Fruit fly (Drosophila melanogaster) whole organism, embryonic: ENCODE results near the gene Hr4.

ENCODE experiments used
- Aef1 ChIP-seq: fragments of 200-800 bp; sonication (Bioruptor generic); IDR thresholded peaks from 3 replicates; pipeline ENCODE4 v1.3.6; 2022; ENCODE audit warnings: missing biosample characterization, missing genetic modification characterization
- Bgb ChIP-seq: fragments of 200-800 bp; sonication (Bioruptor generic); IDR thresholded peaks from 2 replicates; pipeline ENCODE4 v1.3.6; 2022; ENCODE audit warnings: missing biosample characterization, missing genetic modification characterization; ENCODE audit not compliant: partially characterized antibody
- CG12071 ChIP-seq: fragments of 200-800 bp; sonication (Bioruptor generic); optimal IDR thresholded peaks from 3 replicates; lab custom pipeline; 2018; ENCODE audit warnings: missing biosample characterization, mild to moderate bottlenecking, missing genetic modification characterization
- CG12299 ChIP-seq: fragments of 200-800 bp; sonication (Bioruptor generic); optimal IDR thresholded peaks from 2 replicates; lab custom pipeline; 2018; ENCODE audit warnings: missing biosample characterization, mild to moderate bottlenecking, missing genetic modification characterization
- CG12942 ChIP-seq: fragments of 200-800 bp; sonication (Bioruptor generic); optimal IDR thresholded peaks from 3 replicates; lab custom pipeline; 2016; ENCODE audit warnings: missing biosample characterization, missing genetic modification characterization
- CG14441 ChIP-seq: fragments of 200-800 bp; sonication (Bioruptor generic); IDR thresholded peaks from 2 replicates; pipeline ENCODE4 v1.3.6; 2022; ENCODE audit warnings: missing biosample characterization, missing genetic modification characterization
- CG14965 ChIP-seq: fragments of 200-800 bp; sonication (Bioruptor generic); optimal IDR thresholded peaks from 2 replicates; lab custom pipeline; 2016; ENCODE audit warnings: missing biosample characterization, missing genetic modification characterization, borderline replicate concordance
- CG1529 ChIP-seq: fragments of 200-800 bp; sonication (Bioruptor generic); optimal IDR thresholded peaks from 3 replicates; lab custom pipeline; 2018; ENCODE audit warnings: missing biosample characterization, missing genetic modification characterization
- CG15514 ChIP-seq: fragments of 200-800 bp; sonication (Bioruptor generic); optimal IDR thresholded peaks from 3 replicates; lab custom pipeline; 2017; ENCODE audit warnings: missing biosample characterization, missing genetic modification characterization, mild to moderate bottlenecking, moderate library complexity, missing genetic modification reagents
- CG1602 ChIP-seq: fragments of 200-800 bp; sonication (Bioruptor generic); optimal IDR thresholded peaks from 3 replicates; lab custom pipeline; 2016; ENCODE audit warnings: missing biosample characterization, missing genetic modification characterization
- CG1603 ChIP-seq: fragments of 200-800 bp; sonication (Bioruptor generic); optimal IDR thresholded peaks from 2 replicates; lab custom pipeline; 2019; ENCODE audit warnings: missing biosample characterization, mild to moderate bottlenecking, missing genetic modification characterization, moderate library complexity
- CG16863 ChIP-seq: fragments of 200-800 bp; sonication (Bioruptor generic); optimal IDR thresholded peaks from 3 replicates; lab custom pipeline; 2016; ENCODE audit warnings: missing biosample characterization, missing genetic modification characterization
- CG17361 ChIP-seq: fragments of 200-800 bp; sonication (Bioruptor generic); IDR thresholded peaks from 3 replicates; pipeline ENCODE4 v1.3.6; 2022; ENCODE audit warnings: missing biosample characterization, missing genetic modification characterization
- CG17829 ChIP-seq: fragments of 200-800 bp; optimal IDR thresholded peaks from 2 replicates; lab custom pipeline; 2019; ENCODE audit warnings: missing biosample characterization, mild to moderate bottlenecking, missing genetic modification characterization, moderate library complexity
- CG18476 ChIP-seq: fragments of 200-800 bp; sonication (Bioruptor generic); optimal IDR thresholded peaks from 2 replicates; lab custom pipeline; 2016; ENCODE audit warnings: missing biosample characterization, mild to moderate bottlenecking, missing genetic modification characterization
- CG18764 ChIP-seq: fragments of 200-800 bp; sonication (Bioruptor generic); optimal IDR thresholded peaks from 3 replicates; lab custom pipeline; 2016; ENCODE audit warnings: missing biosample characterization, missing genetic modification characterization
- CG33213 ChIP-seq: fragments of 200-800 bp; sonication (Bioruptor generic); optimal IDR thresholded peaks from 3 replicates; lab custom pipeline; 2016; ENCODE audit warnings: missing biosample characterization, missing genetic modification characterization
- CG42726 ChIP-seq: fragments of 200-800 bp; sonication (Bioruptor generic); IDR thresholded peaks from 2 replicates; pipeline ENCODE4 v1.3.6; 2022; ENCODE audit warnings: missing biosample characterization, missing genetic modification characterization; ENCODE audit not compliant: partially characterized antibody
- CG4282 ChIP-seq: fragments of 200-800 bp; sonication (Bioruptor generic); optimal IDR thresholded peaks from 2 replicates; lab custom pipeline; 2016; ENCODE audit warnings: missing biosample characterization, missing genetic modification characterization
- CG5245 ChIP-seq: fragments of 200-800 bp; sonication (Bioruptor generic); optimal IDR thresholded peaks from 3 replicates; lab custom pipeline; 2016; ENCODE audit warnings: missing biosample characterization, missing genetic modification characterization
- CG6175 ChIP-seq: fragments of 200-800 bp; sonication (Bioruptor generic); IDR thresholded peaks from 3 replicates; pipeline ENCODE4 v1.3.6; 2022; ENCODE audit warnings: missing biosample characterization, missing genetic modification characterization
- CG7357 ChIP-seq: fragments of 200-800 bp; sonication (Bioruptor generic); IDR thresholded peaks from 3 replicates; pipeline ENCODE4 v1.3.6; 2022; ENCODE audit warnings: missing biosample characterization, missing genetic modification characterization
- CG7372 ChIP-seq: fragments of 200-800 bp; sonication (Bioruptor generic); IDR thresholded peaks from 2 replicates; pipeline ENCODE4 v1.3.6; 2022; ENCODE audit warnings: missing biosample characterization, missing genetic modification characterization
- CG8765 ChIP-seq: fragments of 200-800 bp; sonication (Bioruptor generic); IDR thresholded peaks from 2 replicates; pipeline ENCODE4 v1.3.6; 2022; ENCODE audit warnings: missing biosample characterization, missing genetic modification characterization
- CHES-1-like ChIP-seq: fragments of 200-800 bp; sonication (Bioruptor generic); optimal IDR thresholded peaks from 2 replicates; lab custom pipeline; 2016; ENCODE audit warnings: missing biosample characterization, missing genetic modification characterization
- D ChIP-seq, 2 experiments: fragments of 200-800 bp in 1 of 2; fragments of >200 bp in 1 of 2; sonication (Bioruptor generic) in 1 of 2; optimal IDR thresholded peaks; 2 replicates in 1 of 2; 3 replicates in 1 of 2; lab custom pipeline; 2017; ENCODE audit warnings: mild to moderate bottlenecking in 1 of 2, missing biosample characterization in 1 of 2, missing genetic modification characterization in 1 of 2, missing genetic modification reagents in 1 of 2
- Deaf1 ChIP-seq: fragments of 200-800 bp; optimal IDR thresholded peaks from 3 replicates; lab custom pipeline; 2019; ENCODE audit warnings: missing biosample characterization, mild to moderate bottlenecking, missing genetic modification characterization, moderate library complexity
- Dfd ChIP-seq, 2 experiments: fragments of >200 bp; optimal IDR thresholded peaks; 2 replicates each; lab custom pipeline; 2017; ENCODE audit warnings: missing biosample characterization in 2 of 2, missing genetic modification characterization in 2 of 2
- Lhr ChIP-seq: fragments of 200-800 bp; sonication (Bioruptor generic); optimal IDR thresholded peaks from 3 replicates; lab custom pipeline; 2017; ENCODE audit warnings: mild to moderate bottlenecking, missing biosample characterization, missing genetic modification reagents, missing genetic modification characterization
- Max ChIP-seq: fragments of 200-800 bp; sonication (Bioruptor generic); optimal IDR thresholded peaks from 2 replicates; lab custom pipeline; 2016; ENCODE audit warnings: missing biosample characterization, mild to moderate bottlenecking, missing genetic modification characterization
- Nf-YB ChIP-seq: fragments of 200-800 bp; sonication (Bioruptor generic); optimal IDR thresholded peaks from 3 replicates; lab custom pipeline; 2019; ENCODE audit warnings: missing biosample characterization, mild to moderate bottlenecking, missing genetic modification characterization, moderate library complexity
- Scr ChIP-seq: fragments of 200-800 bp; sonication (Bioruptor generic); IDR thresholded peaks from 2 replicates; pipeline ENCODE4 v1.3.6; 2022; ENCODE audit warnings: missing biosample characterization, missing genetic modification characterization; ENCODE audit not compliant: partially characterized antibody
- Stat92E ChIP-seq, 3 experiments: fragments of >200 bp in 2 of 3; fragments of 200-800 bp in 1 of 3; sonication (Bioruptor generic) in 1 of 3; optimal IDR thresholded peaks; 2 replicates each; lab custom pipeline; 2017 to 2019; ENCODE audit warnings: missing biosample characterization in 3 of 3, missing genetic modification characterization in 3 of 3, mild to moderate bottlenecking in 1 of 3, moderate library complexity in 1 of 3
- ase ChIP-seq: fragments of 200-800 bp; sonication (Bioruptor generic); IDR thresholded peaks from 3 replicates; pipeline ENCODE4 v1.3.6; 2022; ENCODE audit warnings: missing biosample characterization, missing genetic modification characterization
- ash1 ChIP-seq: fragments of 200-800 bp; sonication (Bioruptor generic); optimal IDR thresholded peaks from 2 replicates; lab custom pipeline; 2018; ENCODE audit warnings: missing biosample characterization, mild to moderate bottlenecking, missing genetic modification characterization
- cg ChIP-seq: fragments of 200-800 bp; sonication (Bioruptor generic); optimal IDR thresholded peaks from 3 replicates; lab custom pipeline; 2019; ENCODE audit warnings: missing biosample characterization, mild to moderate bottlenecking, missing genetic modification characterization, moderate library complexity
- chm ChIP-seq: fragments of 200-800 bp; sonication (Bioruptor generic); IDR thresholded peaks from 2 replicates; pipeline ENCODE4 v1.3.6; 2022; ENCODE audit warnings: missing biosample characterization, missing genetic modification characterization
- crc ChIP-seq: fragments of 200-800 bp; sonication (Bioruptor generic); optimal IDR thresholded peaks from 2 replicates; lab custom pipeline; 2016; ENCODE audit warnings: missing biosample characterization, missing genetic modification characterization
- crol ChIP-seq: fragments of 200-800 bp; sonication (Bioruptor generic); IDR thresholded peaks from 2 replicates; pipeline ENCODE4 v1.3.6; 2022; ENCODE audit warnings: missing biosample characterization, missing genetic modification characterization
- dmrt11E ChIP-seq: fragments of 200-800 bp; sonication (Bioruptor generic); optimal IDR thresholded peaks from 3 replicates; lab custom pipeline; 2018; ENCODE audit warnings: missing biosample characterization, mild to moderate bottlenecking, missing genetic modification characterization, moderate library complexity
- jumu ChIP-seq: fragments of 200-800 bp; sonication (Bioruptor generic); optimal IDR thresholded peaks from 3 replicates; lab custom pipeline; 2016; ENCODE audit warnings: missing biosample characterization, missing genetic modification characterization
- lab ChIP-seq: fragments of 200-800 bp; sonication (Bioruptor generic); optimal IDR thresholded peaks from 3 replicates; lab custom pipeline; 2017; ENCODE audit warnings: missing biosample characterization, missing genetic modification characterization, mild to moderate bottlenecking, moderate library complexity, missing genetic modification reagents
- nerfin-1 ChIP-seq: fragments of 200-800 bp; sonication (Bioruptor generic); optimal IDR thresholded peaks from 3 replicates; lab custom pipeline; 2019; ENCODE audit warnings: missing biosample characterization, mild to moderate bottlenecking, missing genetic modification characterization, moderate library complexity
- otp ChIP-seq: fragments of 200-800 bp; sonication (Bioruptor generic); IDR thresholded peaks from 3 replicates; pipeline ENCODE4, ENCODE4 v1.3.6; 2022; ENCODE audit warnings: missing biosample characterization, missing genetic modification characterization
- pb ChIP-seq: fragments of 200-800 bp; sonication (Bioruptor generic); optimal IDR thresholded peaks from 3 replicates; lab custom pipeline; 2016; ENCODE audit warnings: missing biosample characterization, missing genetic modification characterization
- pita ChIP-seq: fragments of 200-800 bp; sonication (Bioruptor generic); optimal IDR thresholded peaks from 2 replicates; lab custom pipeline; 2017; ENCODE audit warnings: missing biosample characterization, mild to moderate bottlenecking, missing genetic modification characterization
- pzg ChIP-seq: fragments of 200-800 bp; sonication (Bioruptor generic); optimal IDR thresholded peaks from 3 replicates; lab custom pipeline; 2018; ENCODE audit warnings: missing biosample characterization, mild to moderate bottlenecking, missing genetic modification characterization, moderate library complexity
- sens-2 ChIP-seq: fragments of 200-800 bp; sonication (Bioruptor generic); IDR thresholded peaks from 2 replicates; pipeline ENCODE4 v1.3.6; 2022; ENCODE audit warnings: missing biosample characterization, missing genetic modification characterization
- sug ChIP-seq: fragments of 200-800 bp; optimal IDR thresholded peaks from 2 replicates; lab custom pipeline; 2019; ENCODE audit warnings: missing biosample characterization, mild to moderate bottlenecking, missing genetic modification characterization, moderate library complexity
- tin ChIP-seq: fragments of 200-800 bp; sonication (Bioruptor generic); optimal IDR thresholded peaks from 3 replicates; lab custom pipeline; 2016; ENCODE audit warnings: missing biosample characterization, missing genetic modification characterization

The Hr4 gene

DNA sequence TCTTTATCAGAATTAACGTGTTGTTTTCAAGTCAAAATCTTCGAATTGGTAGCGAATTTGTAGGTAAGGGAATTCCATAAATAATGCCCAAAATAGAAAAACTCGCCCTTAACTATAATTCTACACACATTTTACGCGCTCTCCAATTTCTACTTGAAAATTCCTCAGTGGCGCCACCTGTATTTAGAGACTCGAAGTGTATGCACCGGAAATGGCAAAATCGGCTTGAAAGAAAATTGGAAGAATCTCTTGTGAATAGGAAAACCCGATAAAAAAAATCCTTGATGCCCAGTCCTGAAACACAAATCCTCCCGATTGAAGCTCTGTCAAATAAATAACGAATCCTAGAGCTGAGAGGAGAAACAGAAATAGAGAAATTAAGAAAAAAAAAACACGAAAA, 64.1 kb downstream of the Hr4 start (continued):
- TF ChIP-seq crol (GFP tag; lab: Robert Waterston, UW) (no peak), Dfd (GFP tag; optimal IDR thresholded peaks at IDR 0.05; lab: Kevin White, UChicago) (no peak), lab (GFP tag; lab: Kevin White, UChicago) (peak; percentile 81), CG12942 (GFP tag; lab: Kevin White, UChicago) (peak; percentile 15), Max (GFP tag; lab: Kevin White, UChicago) (peak; percentile 28), CG16863 (no peak), pzg (GFP tag; lab: Kevin White, UChicago) (peak; percentile 14), pita (GFP tag; lab: Kevin White, UChicago) (peak; percentile 16), CG5245 (GFP tag; lab: Kevin White, UChicago) (peak; percentile 37), CG1603 (tag; lab: Kevin White, UChicago) (no peak), sens-2 (GFP tag; lab: Robert Waterston, UW) (no peak), ash1 (no peak), CG1602 (GFP tag; lab: Kevin White, UChicago) (peak; percentile 42), pb (GFP tag; lab: Kevin White, UChicago) (peak; percentile 83), CG18764 (peak; percentile 42), Stat92E (GFP tag; optimal IDR thresholded peaks at IDR 0.05; lab: Kevin White, UChicago) (no peak), CG17361 (peak; percentile 74), CG18476 (GFP tag; lab: Kevin White, UChicago) (peak; percentile 0), sug (tag; lab: Kevin White, UChicago) (peak; percentile 53), nerfin-1 (tag; lab: Kevin White, UChicago) (peak; percentile 73), CG6175 (GFP tag; lab: Robert Waterston, UW) (0 out of 3 replicates have a peak, but pooled peaks have one; percentile 42), jumu (GFP tag; lab: Kevin White, UChicago) (no peak), CG17829 (tag; lab: Kevin White, UChicago) (peak; percentile 62), tin (GFP tag; lab: Kevin White, UChicago) (peak; percentile 64), CHES-1-like (GFP tag; lab: Kevin White, UChicago) (peak; percentile 42), CG12299 (tag; lab: Kevin White, UChicago) (no peak), CG7357 (no peak), Lhr (peak; percentile 60), CG14965 (GFP tag; lab: Kevin White, UChicago) (peak; percentile 26), dmrt11E (peak; percentile 42), CG33213 (peak; percentile 77), Scr (GFP tag; lab: Robert Waterston, UW) (no peak), CG14441 (GFP tag; lab: Robert Waterston, UW) (peak; percentile 54; the same call in 1 of the 2 replicates), CG4282 (no peak), D (optimal IDR thresholded peaks at IDR 0.05; lab: Kevin White, UChicago) (no peak), D (GFP tag; optimal IDR thresholded peaks at IDR 0.05; lab: Kevin White, UChicago) (peak; percentile 52), CG15514 (GFP tag; lab: Kevin White, UChicago) (peak; percentile 66), CG8765 (GFP tag; lab: Robert Waterston, UW) (no peak), ase (GFP tag; lab: Robert Waterston, UW) (peak; percentile 67; the same call in 2 of the 3 replicates), crc (GFP tag; lab: Kevin White, UChicago) (peak; percentile 42), Aef1 (GFP tag; lab: Robert Waterston, UW) (0 out of 3 replicates have a peak, but pooled peaks have one; percentile 19), CG12071 (GFP tag; lab: Kevin White, UChicago) (peak; percentile 78), Nf-YB (GFP tag; lab: Kevin White, UChicago) (peak; percentile 39), CG1529 (GFP tag; lab: Kevin White, UChicago) (peak; percentile 60), cg (GFP tag; lab: Kevin White, UChicago) (no peak), CG42726 (GFP tag; lab: Robert Waterston, UW) (no peak), Deaf1 (tag; lab: Kevin White, UChicago) (peak; percentile 28), otp (GFP tag; lab: Robert Waterston, UW) (peak; percentile 73), CG7372 (GFP tag; lab: Robert Waterston, UW) (0 out of 2 replicates have a peak, but pooled peaks have one; percentile 35), chm (peak; percentile 78), Bgb (peak; percentile 37; the same call in 1 of the 2 replicates)
